Worm (Caenorhabditis elegans) whole organism, late embryonic: Measurements from ENCODE around the gene Y38F1A.7.

Source experiments
- ama-1 ChIP-seq: fragments of 150-350 bp; optimal IDR thresholded peaks from 2 replicates; lab custom pipeline; 2014
- ceh-24 ChIP-seq: sonication (generic microtip); optimal IDR thresholded peaks from 2 replicates; lab custom pipeline; 2016; ENCODE audit warnings: mild to moderate bottlenecking, missing genetic modification characterization, missing compliant biosample characterization
- ceh-9 ChIP-seq: sonication (generic microtip); optimal IDR thresholded peaks from 2 replicates; lab custom pipeline; 2016; ENCODE audit warnings: mild to moderate bottlenecking, missing genetic modification characterization, inconsistent platforms, missing compliant biosample characterization
- hlh-6 ChIP-seq: sonication (generic microtip); optimal IDR thresholded peaks from 2 replicates; lab custom pipeline; 2016; ENCODE audit warnings: missing genotype, missing genetic modification characterization, missing compliant biosample characterization
- nhr-11 ChIP-seq: fragments of 150-350 bp; optimal IDR thresholded peaks from 2 replicates; lab custom pipeline; 2014; ENCODE audit warnings: missing biosample characterization, missing genetic modification characterization
- ttx-3 ChIP-seq: sonication (generic microtip); optimal IDR thresholded peaks from 2 replicates; lab custom pipeline; 2016; ENCODE audit warnings: missing genetic modification reagents, missing genetic modification characterization, missing compliant biosample characterization

DNA sequence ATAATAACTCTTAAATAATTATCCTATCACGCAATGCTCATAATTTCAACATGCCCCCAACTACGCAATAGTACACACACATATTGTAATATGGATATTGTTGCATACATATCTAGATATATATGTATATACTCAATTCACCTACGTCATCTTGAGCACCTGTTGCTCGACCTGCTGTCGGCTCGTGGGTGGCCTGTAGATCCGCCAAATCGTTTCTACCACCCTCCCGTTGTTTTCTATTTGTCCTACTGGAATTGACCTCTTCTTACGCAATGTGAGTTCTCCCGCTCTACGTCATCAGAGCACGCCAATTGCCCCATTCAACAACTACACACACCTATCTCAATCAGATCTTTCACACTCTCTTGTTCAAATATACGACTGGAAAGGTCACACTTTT is 11.8 kb downstream of the Y38F1A.7 start:
- TF ChIP-seq nhr-11 (tag; lab: Kevin White, UChicago) (no peak), ceh-24 (tag; lab: Kevin White, UChicago) (no peak), ceh-9 (tag; lab: Kevin White, UChicago) (no peak), ama-1 (lab: Kevin White, UChicago) (no peak), hlh-6 (no peak), ttx-3 (tag; lab: Kevin White, UChicago) (no peak)
